Worm (Caenorhabditis elegans) whole organism, late embryonic: Measurements from ENCODE around the gene F21C10.4.

Experiments
- C08G9.2 ChIP-seq: sonication (generic microtip); optimal IDR thresholded peaks from 2 replicates; lab custom pipeline; 2016; ENCODE audit warnings: mild to moderate bottlenecking, missing genetic modification characterization, moderate library complexity, missing compliant biosample characterization
- C38D4.7 ChIP-seq: fragments of 200-800 bp; sonication (Bioruptor generic); optimal IDR thresholded peaks from 2 replicates; lab custom pipeline; 2018; ENCODE audit warnings: mild to moderate bottlenecking, missing genetic modification characterization, moderate library complexity, missing compliant biosample characterization
- F13H6.1 ChIP-seq: sonication (generic microtip); optimal IDR thresholded peaks from 2 replicates; lab custom pipeline; 2016; ENCODE audit warnings: missing genetic modification characterization, missing compliant biosample characterization
- Y22D7AL.16 ChIP-seq: sonication (generic microtip); optimal IDR thresholded peaks from 2 replicates; lab custom pipeline; 2016; ENCODE audit warnings: missing genetic modification characterization, missing compliant biosample characterization
- ahr-1 ChIP-seq: sonication (generic microtip); optimal IDR thresholded peaks from 2 replicates; lab custom pipeline; 2016; ENCODE audit warnings: missing genetic modification characterization, missing compliant biosample characterization
- ama-1 ChIP-seq: fragments of 150-350 bp; optimal IDR thresholded peaks from 2 replicates; lab custom pipeline; 2014
- ceh-14 ChIP-seq: sonication (generic microtip); optimal IDR thresholded peaks from 2 replicates; lab custom pipeline; 2016; ENCODE audit warnings: missing genotype, missing genetic modification characterization, missing compliant biosample characterization
- ceh-2 ChIP-seq: sonication (generic microtip); optimal IDR thresholded peaks from 2 replicates; lab custom pipeline; 2016; ENCODE audit warnings: missing genotype, missing genetic modification characterization, missing compliant biosample characterization
- ceh-22 ChIP-seq: sonication (generic microtip); optimal IDR thresholded peaks from 2 replicates; lab custom pipeline; 2017; ENCODE audit warnings: missing biosample characterization, missing genetic modification characterization
- ceh-31 ChIP-seq: sonication (generic microtip); optimal IDR thresholded peaks from 2 replicates; lab custom pipeline; 2016; ENCODE audit warnings: missing genetic modification characterization, missing compliant biosample characterization
- ceh-45 ChIP-seq: fragments of 200-800 bp; sonication (Bioruptor generic); IDR thresholded peaks from 2 replicates; pipeline ENCODE4 v1.3.6; 2022; ENCODE audit warnings: missing genetic modification reagents, missing genetic modification characterization, missing compliant biosample characterization
- ceh-6 ChIP-seq: fragments of 200-800 bp; sonication (Bioruptor generic); optimal IDR thresholded peaks from 2 replicates; lab custom pipeline; 2018; ENCODE audit warnings: mild to moderate bottlenecking, missing genetic modification characterization, missing compliant biosample characterization
- dmd-4 ChIP-seq: sonication (generic microtip); optimal IDR thresholded peaks from 2 replicates; lab custom pipeline; 2016; ENCODE audit warnings: borderline replicate concordance, missing genetic modification characterization, missing compliant biosample characterization
- dve-1 ChIP-seq: sonication (generic microtip); optimal IDR thresholded peaks from 2 replicates; lab custom pipeline; 2017; ENCODE audit warnings: antibody characterized with exemption, mild to moderate bottlenecking, missing genetic modification characterization, missing compliant biosample characterization
- elt-2 ChIP-seq: sonication (generic microtip); optimal IDR thresholded peaks from 2 replicates; lab custom pipeline; 2016; ENCODE audit warnings: missing genetic modification reagents, missing genetic modification characterization, missing compliant biosample characterization
- elt-4 ChIP-seq: sonication (generic microtip); optimal IDR thresholded peaks from 2 replicates; lab custom pipeline; 2016; ENCODE audit warnings: missing genetic modification characterization, missing compliant biosample characterization
- eyg-1 ChIP-seq: sonication (generic microtip); optimal IDR thresholded peaks from 2 replicates; lab custom pipeline; 2016; ENCODE audit warnings: missing genotype, missing genetic modification characterization, missing compliant biosample characterization
- fkh-10 ChIP-seq: fragments of 150-350 bp; optimal IDR thresholded peaks from 2 replicates; lab custom pipeline; 2014; ENCODE audit warnings: missing biosample characterization, missing genetic modification reagents, missing genetic modification characterization
- hlh-15 ChIP-seq: sonication (generic microtip); optimal IDR thresholded peaks from 2 replicates; lab custom pipeline; 2016; ENCODE audit warnings: missing genetic modification characterization, missing compliant biosample characterization
- hlh-30 ChIP-seq: sonication (generic microtip); optimal IDR thresholded peaks from 2 replicates; lab custom pipeline; 2017; ENCODE audit warnings: antibody characterized with exemption, missing genetic modification characterization, missing compliant biosample characterization; ENCODE audit not compliant: insufficient read depth
- hlh-6 ChIP-seq: sonication (generic microtip); optimal IDR thresholded peaks from 2 replicates; lab custom pipeline; 2016; ENCODE audit warnings: missing genotype, missing genetic modification characterization, missing compliant biosample characterization
- hlh-8 ChIP-seq: sonication (generic microtip); optimal IDR thresholded peaks from 2 replicates; lab custom pipeline; 2016; ENCODE audit warnings: missing genotype, missing genetic modification characterization, missing compliant biosample characterization
- lim-6 ChIP-seq: sonication (generic microtip); optimal IDR thresholded peaks from 2 replicates; lab custom pipeline; 2016; ENCODE audit warnings: missing genetic modification characterization, missing compliant biosample characterization
- lin-11 ChIP-seq: fragments of 200-800 bp; sonication (Bioruptor generic); optimal IDR thresholded peaks from 2 replicates; lab custom pipeline; 2018; ENCODE audit warnings: mild to moderate bottlenecking, missing genetic modification characterization, missing compliant biosample characterization
- madf-2 ChIP-seq: sonication (generic microtip); optimal IDR thresholded peaks from 2 replicates; lab custom pipeline; 2017; ENCODE audit warnings: missing genetic modification characterization, missing compliant biosample characterization
- mec-3 ChIP-seq: sonication (generic microtip); optimal IDR thresholded peaks from 2 replicates; lab custom pipeline; 2016; ENCODE audit warnings: borderline replicate concordance, missing genetic modification characterization, missing compliant biosample characterization
- nhr-11 ChIP-seq: fragments of 150-350 bp; optimal IDR thresholded peaks from 2 replicates; lab custom pipeline; 2014; ENCODE audit warnings: missing biosample characterization, missing genetic modification characterization
- nhr-232 ChIP-seq: sonication (generic microtip); optimal IDR thresholded peaks from 2 replicates; lab custom pipeline; 2016; ENCODE audit warnings: missing genetic modification characterization, missing compliant biosample characterization
- npax-4 ChIP-seq: sonication (generic microtip); optimal IDR thresholded peaks from 2 replicates; lab custom pipeline; 2016; ENCODE audit warnings: missing genetic modification characterization, missing compliant biosample characterization
- pag-3 ChIP-seq: sonication (generic microtip); optimal IDR thresholded peaks from 2 replicates; lab custom pipeline; 2016; ENCODE audit warnings: missing compliant biosample characterization, missing genetic modification characterization, borderline replicate concordance
- pros-1 ChIP-seq: fragments of 150-350 bp; optimal IDR thresholded peaks from 2 replicates; lab custom pipeline; 2014; ENCODE audit warnings: missing biosample characterization, missing genetic modification reagents, missing genetic modification characterization
- rnt-1 ChIP-seq: sonication (generic microtip); optimal IDR thresholded peaks from 2 replicates; lab custom pipeline; 2016; ENCODE audit warnings: missing genetic modification characterization, missing compliant biosample characterization
- sdc-2 ChIP-seq: sonication (generic microtip); optimal IDR thresholded peaks from 2 replicates; lab custom pipeline; 2016; ENCODE audit warnings: missing genotype, missing genetic modification characterization, missing compliant biosample characterization
- tbx-2 ChIP-seq: sonication (generic microtip); optimal IDR thresholded peaks from 2 replicates; lab custom pipeline; 2016; ENCODE audit warnings: missing genetic modification characterization, missing compliant biosample characterization
- ttx-3 ChIP-seq: sonication (generic microtip); optimal IDR thresholded peaks from 2 replicates; lab custom pipeline; 2016; ENCODE audit warnings: missing genetic modification reagents, missing genetic modification characterization, missing compliant biosample characterization
- unc-42 ChIP-seq: sonication (generic microtip); optimal IDR thresholded peaks from 2 replicates; lab custom pipeline; 2016; ENCODE audit warnings: missing genotype, missing genetic modification characterization, missing compliant biosample characterization
- unc-55 ChIP-seq: sonication (generic microtip); optimal IDR thresholded peaks from 2 replicates; lab custom pipeline; 2017; ENCODE audit warnings: missing biosample characterization, missing genetic modification reagents, missing genetic modification characterization
- zip-5 ChIP-seq: sonication (generic microtip); optimal IDR thresholded peaks from 2 replicates; lab custom pipeline; 2016; ENCODE audit warnings: missing genetic modification characterization, missing compliant biosample characterization

F21C10.4 gene

ce11 chrV:9162118-9162729 lies 35.8 kb downstream of the F21C10.4 start (continued):
- TF ChIP-seq mec-3: no peak

ce11 chrV:9162955-9163468 lies 36.6 kb downstream of the F21C10.4 start, which contains the start of gene col-145:
TSS of gene col-145 (minus strand) at chrV:9163005.
- TF ChIP-seq ahr-1 (tag; lab: Kevin White, UChicago) (no peak), nhr-11 (tag; lab: Kevin White, UChicago) (no peak), fkh-10 (GFP tag; lab: Kevin White, UChicago) (no peak), ceh-31 (tag; lab: Kevin White, UChicago) (no peak), elt-4 (tag; lab: Kevin White, UChicago) (no peak), pros-1 (tag; lab: Kevin White, UChicago) (no peak), zip-5 (tag; lab: Kevin White, UChicago) (no peak), F13H6.1 (tag; lab: Kevin White, UChicago) (no peak), elt-2 (no peak), ama-1 (lab: Kevin White, UChicago) (no peak), hlh-30 (tag; lab: Kevin White, UChicago) (no peak), C38D4.7 (GFP tag; lab: Kevin White, UChicago) (no peak), hlh-8 (tag; lab: Kevin White, UChicago) (no peak), pag-3 (tag; lab: Kevin White, UChicago) (no peak), hlh-15 (tag; lab: Kevin White, UChicago) (no peak), dve-1 (tag; lab: Kevin White, UChicago) (no peak), madf-2 (tag; lab: Kevin White, UChicago) (no peak)

- TF ChIP-seq ttx-3 (no peak), hlh-6 (tag; lab: Kevin White, UChicago) (no peak), pag-3 (tag; lab: Kevin White, UChicago) (no peak), ceh-22 (tag; lab: Kevin White, UChicago) (no peak), unc-42 (tag; lab: Kevin White, UChicago) (no peak), C38D4.7 (GFP tag; lab: Kevin White, UChicago) (no peak), sdc-2 (no peak), ceh-45 (GFP tag; lab: Robert Waterston, UW) (no peak), eyg-1 (tag; lab: Kevin White, UChicago) (no peak), dmd-4 (tag; lab: Kevin White, UChicago) (no peak), ama-1 (lab: Kevin White, UChicago) (no peak), Y22D7AL.16 (tag; lab: Kevin White, UChicago) (no peak), madf-2 (tag; lab: Kevin White, UChicago) (no peak), ceh-6 (GFP tag; lab: Kevin White, UChicago) (no peak), tbx-2 (no peak)
These were observed 37.5 kb downstream of the F21C10.4 start for ce11 chrV:9163897-9164296.

- TF ChIP-seq unc-55 (GFP tag; lab: Kevin White, UChicago): no peak
- TF ChIP-seq lin-11 (tag; lab: Kevin White, UChicago): no peak
- TF ChIP-seq C08G9.2: no peak
- TF ChIP-seq ceh-14 (tag; lab: Kevin White, UChicago): no peak
- no peak for TF ChIP-seq nhr-232 (tag; lab: Kevin White, UChicago)
- TF ChIP-seq rnt-1 (tag; lab: Kevin White, UChicago): no peak
- no peak for TF ChIP-seq hlh-8 (tag; lab: Kevin White, UChicago)
- no peak for TF ChIP-seq ceh-45 (GFP tag; lab: Robert Waterston, UW)
- TF ChIP-seq ceh-2 (tag; lab: Kevin White, UChicago): no peak
- no peak for TF ChIP-seq F13H6.1 (tag; lab: Kevin White, UChicago)
- TF ChIP-seq lim-6: no peak
- no peak for TF ChIP-seq sdc-2
- TF ChIP-seq npax-4: no peak
These were observed 38.8 kb downstream of the F21C10.4 start, which contains the start of gene col-10 for ce11 chrV:9165073-9165699. TSS of gene col-10 (minus strand) at chrV:9165307.
